Worm (Caenorhabditis elegans) whole organism, young adult: Measurements from ENCODE around the gene C27H6.8.

Experiments
- B0019.2 ChIP-seq: fragments of 200-800 bp; sonication (Bioruptor generic); conservative IDR thresholded peaks from 2 replicates; pipeline ENCODE4 v1.3.6; 2022; ENCODE audit warnings: missing genetic modification reagents, missing genetic modification characterization, missing compliant biosample characterization
- C17E4.6 ChIP-seq: fragments of 200-800 bp; sonication (Bioruptor generic); IDR thresholded peaks from 2 replicates; pipeline ENCODE4 v1.3.6; 2022; ENCODE audit warnings: missing genetic modification reagents, missing genetic modification characterization, missing compliant biosample characterization
- F22D6.2 ChIP-seq: sonication (generic microtip); optimal IDR thresholded peaks from 2 replicates; lab custom pipeline; 2016; ENCODE audit warnings: mild to moderate bottlenecking, missing genetic modification characterization, missing compliant biosample characterization
- F37B4.10 ChIP-seq: fragments of 200-800 bp; sonication (Bioruptor generic); IDR thresholded peaks from 2 replicates; pipeline ENCODE4 v1.3.6; 2022; ENCODE audit warnings: missing genetic modification characterization, missing compliant biosample characterization
- F39B2.1 ChIP-seq: fragments of 200-800 bp; sonication (Bioruptor generic); IDR thresholded peaks from 2 replicates; pipeline ENCODE4 v1.3.6; 2022; ENCODE audit warnings: missing genetic modification reagents, missing genetic modification characterization, missing compliant biosample characterization
- F57C9.4 ChIP-seq: sonication (generic microtip); optimal IDR thresholded peaks from 2 replicates; lab custom pipeline; 2017; ENCODE audit warnings: mild to moderate bottlenecking, missing genetic modification characterization, missing compliant biosample characterization
- T07F8.4 ChIP-seq: sonication (generic microtip); optimal IDR thresholded peaks from 2 replicates; lab custom pipeline; 2016; ENCODE audit warnings: mild to moderate bottlenecking, missing genetic modification characterization, moderate library complexity, missing compliant biosample characterization
- Y53F4B.3 ChIP-seq: fragments of 200-800 bp; sonication (Bioruptor generic); IDR thresholded peaks from 2 replicates; pipeline ENCODE4 v1.3.6; 2022; ENCODE audit warnings: missing genetic modification reagents, missing genetic modification characterization, missing compliant biosample characterization
- Y95B8A.8 ChIP-seq: fragments of 200-800 bp; sonication (Bioruptor generic); IDR thresholded peaks from 2 replicates; pipeline ENCODE4 v1.3.6; 2022; ENCODE audit warnings: missing genetic modification reagents, missing genetic modification characterization, missing compliant biosample characterization
- ZK185.1 ChIP-seq: sonication (generic microtip); optimal IDR thresholded peaks from 2 replicates; lab custom pipeline; 2016; ENCODE audit warnings: mild to moderate bottlenecking, missing genetic modification characterization, missing compliant biosample characterization; ENCODE audit not compliant: poor library complexity, severe bottlenecking
- akir-1 ChIP-seq: fragments of 200-800 bp; sonication (Bioruptor generic); optimal IDR thresholded peaks from 2 replicates; lab custom pipeline; 2018; ENCODE audit warnings: mild to moderate bottlenecking, missing genetic modification characterization, moderate library complexity, missing compliant biosample characterization
- aptf-2 ChIP-seq: fragments of 200-800 bp; sonication (Bioruptor generic); conservative IDR thresholded peaks from 2 replicates; pipeline ENCODE4 v1.3.6; 2022; ENCODE audit warnings: missing genetic modification reagents, missing genetic modification characterization, missing compliant biosample characterization
- aptf-3 ChIP-seq: fragments of 200-800 bp; sonication (Bioruptor generic); IDR thresholded peaks from 2 replicates; pipeline ENCODE4 v1.3.6; 2022; ENCODE audit warnings: missing genetic modification characterization, missing compliant biosample characterization
- athp-1 ChIP-seq: sonication (generic microtip); optimal IDR thresholded peaks from 2 replicates; lab custom pipeline; 2017; ENCODE audit warnings: mild to moderate bottlenecking, missing genetic modification characterization, missing compliant biosample characterization
- attf-3 ChIP-seq: fragments of 200-800 bp; sonication (Bioruptor generic); conservative IDR thresholded peaks from 2 replicates; pipeline ENCODE4 v1.3.6; 2022; ENCODE audit warnings: missing genetic modification reagents, missing genetic modification characterization, missing compliant biosample characterization
- bed-2 ChIP-seq: fragments of 200-800 bp; sonication (Bioruptor generic); IDR thresholded peaks from 2 replicates; pipeline ENCODE4 v1.3.6; 2022; ENCODE audit warnings: missing genetic modification reagents, missing genetic modification characterization, missing compliant biosample characterization
- cebp-1 ChIP-seq, 2 experiments: fragments of 200-800 bp in 1 of 2; sonication (Bioruptor generic) in 1 of 2; sonication (generic microtip) in 1 of 2; IDR thresholded peaks in 1 of 2; optimal IDR thresholded peaks in 1 of 2; 2 replicates each; pipeline versions ENCODE4 v1.3.6 to Lab custom; 2017 to 2022; ENCODE audit warnings: missing compliant biosample characterization in 2 of 2, missing genetic modification characterization in 2 of 2, mild to moderate bottlenecking in 1 of 2, missing genetic modification reagents in 1 of 2, moderate library complexity in 1 of 2
- ceh-58 ChIP-seq: fragments of 200-800 bp; sonication (Bioruptor generic); IDR thresholded peaks from 2 replicates; pipeline ENCODE4 v1.3.6; 2022; ENCODE audit warnings: missing genetic modification characterization, missing compliant biosample characterization
- ceh-91 ChIP-seq: fragments of 200-800 bp; sonication (Bioruptor generic); IDR thresholded peaks from 2 replicates; pipeline ENCODE4 v1.3.6; 2022; ENCODE audit warnings: missing genetic modification reagents, missing genetic modification characterization, missing compliant biosample characterization
- chd-7 ChIP-seq: sonication (generic microtip); optimal IDR thresholded peaks from 2 replicates; lab custom pipeline; 2016; ENCODE audit warnings: mild to moderate bottlenecking, missing genetic modification characterization, moderate library complexity, missing compliant biosample characterization
- die-1 ChIP-seq: sonication (generic microtip); optimal IDR thresholded peaks from 2 replicates; lab custom pipeline; 2016; ENCODE audit warnings: missing genotype, mild to moderate bottlenecking, missing genetic modification characterization, missing compliant biosample characterization
- dox-1 ChIP-seq: fragments of 200-800 bp; sonication (Bioruptor generic); IDR thresholded peaks from 2 replicates; pipeline ENCODE4 v1.3.6; 2022; ENCODE audit warnings: missing genetic modification reagents, missing genetic modification characterization, missing compliant biosample characterization
- efl-1 ChIP-seq: fragments of 150-350 bp; optimal IDR thresholded peaks from 2 replicates; lab custom pipeline; 2014; ENCODE audit warnings: missing biosample characterization, missing genetic modification reagents, missing genetic modification characterization
- egl-18 ChIP-seq: fragments of 200-800 bp; sonication (Bioruptor generic); IDR thresholded peaks from 2 replicates; pipeline ENCODE4 v1.3.6; 2022; ENCODE audit warnings: missing genetic modification reagents, missing genetic modification characterization, missing compliant biosample characterization
- ets-4 ChIP-seq: fragments of 200-800 bp; sonication (Bioruptor generic); optimal IDR thresholded peaks from 2 replicates; lab custom pipeline; 2018; ENCODE audit warnings: mild to moderate bottlenecking, missing genetic modification characterization, missing compliant biosample characterization
- fkh-3 ChIP-seq: sonication (generic microtip); optimal IDR thresholded peaks from 2 replicates; lab custom pipeline; 2016; ENCODE audit warnings: mild to moderate bottlenecking, missing genetic modification characterization, missing compliant biosample characterization
- hlh-26 ChIP-seq: fragments of 200-800 bp; sonication (Bioruptor generic); conservative IDR thresholded peaks from 2 replicates; pipeline ENCODE4 v1.3.6; 2022; ENCODE audit warnings: missing genetic modification reagents, missing genetic modification characterization, missing compliant biosample characterization
- hmg-20 ChIP-seq: fragments of 200-800 bp; sonication (Bioruptor generic); IDR thresholded peaks from 2 replicates; pipeline ENCODE4 v1.3.6; 2022; ENCODE audit warnings: missing genetic modification reagents, missing genetic modification characterization, missing compliant biosample characterization
- lin-26 ChIP-seq: fragments of 200-800 bp; sonication (Bioruptor generic); IDR thresholded peaks from 2 replicates; pipeline ENCODE4 v1.3.6; 2022; ENCODE audit warnings: missing genetic modification reagents, missing genetic modification characterization, missing compliant biosample characterization
- lin-35 ChIP-seq, 3 experiments: fragments of 150-350 bp in 2 of 3; sonication (generic microtip) in 1 of 3; optimal IDR thresholded peaks; 2 replicates each; lab custom pipeline; 2014 to 2018; ENCODE audit warnings: missing biosample characterization in 3 of 3, missing genetic modification characterization in 3 of 3, missing genetic modification reagents in 3 of 3
- lin-54 ChIP-seq: fragments of 200-800 bp; sonication (Bioruptor generic); optimal IDR thresholded peaks from 2 replicates; lab custom pipeline; 2018; ENCODE audit warnings: mild to moderate bottlenecking, missing genetic modification characterization, missing compliant biosample characterization
- lsl-1 ChIP-seq: fragments of 200-800 bp; sonication (Bioruptor generic); optimal IDR thresholded peaks from 2 replicates; lab custom pipeline; 2018; ENCODE audit warnings: mild to moderate bottlenecking, missing genetic modification characterization, moderate library complexity, missing compliant biosample characterization
- madf-8 ChIP-seq: fragments of 200-800 bp; sonication (Bioruptor generic); conservative IDR thresholded peaks from 2 replicates; pipeline ENCODE4 v1.3.6; 2022; ENCODE audit warnings: missing genetic modification reagents, missing genetic modification characterization, missing compliant biosample characterization
- nhr-120 ChIP-seq: fragments of 200-800 bp; sonication (Bioruptor generic); IDR thresholded peaks from 2 replicates; pipeline ENCODE4 v1.3.6; 2022; ENCODE audit warnings: missing genetic modification characterization, missing compliant biosample characterization
- nhr-179 ChIP-seq: sonication (generic microtip); optimal IDR thresholded peaks from 2 replicates; lab custom pipeline; 2016; ENCODE audit warnings: mild to moderate bottlenecking, missing genetic modification characterization, missing compliant biosample characterization
- nhr-80 ChIP-seq: sonication (generic microtip); optimal IDR thresholded peaks from 2 replicates; lab custom pipeline; 2016; ENCODE audit warnings: missing genetic modification characterization, missing compliant biosample characterization
- pha-4 ChIP-seq: fragments of 150-350 bp; sonication (generic microtip); optimal IDR thresholded peaks from 2 replicates; lab custom pipeline; 2014; ENCODE audit warnings: missing biosample characterization, missing genetic modification reagents, missing genetic modification characterization
- rec-8 ChIP-seq, 2 experiments: sonication (generic microtip); optimal IDR thresholded peaks; 2 replicates each; lab custom pipeline; 2016; ENCODE audit warnings: mild to moderate bottlenecking in 2 of 2, missing genetic modification characterization in 2 of 2, missing genetic modification reagents in 2 of 2, missing genotype in 2 of 2, missing biosample characterization in 1 of 2, missing compliant biosample characterization in 1 of 2, moderate library complexity in 1 of 2
- sdz-38 ChIP-seq: sonication (generic microtip); optimal IDR thresholded peaks from 2 replicates; lab custom pipeline; 2016; ENCODE audit warnings: missing genotype, missing genetic modification characterization, missing compliant biosample characterization
- sea-2 ChIP-seq: fragments of 200-800 bp; sonication (Bioruptor generic); IDR thresholded peaks from 2 replicates; pipeline ENCODE4 v1.3.6; 2022; ENCODE audit warnings: missing genetic modification characterization, missing compliant biosample characterization
- snpc-1.3 ChIP-seq: sonication (generic microtip); optimal IDR thresholded peaks from 2 replicates; lab custom pipeline; 2017; ENCODE audit warnings: missing genetic modification characterization, mild to moderate bottlenecking, missing compliant biosample characterization, antibody characterized with exemption, moderate library complexity, missing genotype, missing genetic modification reagents; ENCODE audit not compliant: insufficient read depth
- tbx-9 ChIP-seq: sonication (generic microtip); optimal IDR thresholded peaks from 2 replicates; lab custom pipeline; 2016; ENCODE audit warnings: borderline replicate concordance, missing genetic modification characterization, inconsistent platforms, missing compliant biosample characterization
- tlf-1 ChIP-seq: fragments of 200-800 bp; sonication (Bioruptor generic); optimal IDR thresholded peaks from 2 replicates; lab custom pipeline; 2018; ENCODE audit warnings: mild to moderate bottlenecking, missing genetic modification characterization, missing compliant biosample characterization
- unc-130 ChIP-seq: sonication (generic microtip); optimal IDR thresholded peaks from 2 replicates; lab custom pipeline; 2016; ENCODE audit warnings: missing genetic modification reagents, missing genetic modification characterization, missing compliant biosample characterization
- ztf-26 ChIP-seq: sonication (generic microtip); optimal IDR thresholded peaks from 2 replicates; lab custom pipeline; 2017; ENCODE audit warnings: missing genetic modification characterization, missing compliant biosample characterization
- ztf-6 ChIP-seq: fragments of 200-800 bp; sonication (Bioruptor generic); IDR thresholded peaks from 2 replicates; pipeline ENCODE4 v1.3.6; 2022; ENCODE audit warnings: missing genetic modification reagents, missing genetic modification characterization, missing compliant biosample characterization

Gene C27H6.8

ce11 chrV:10030992-10031383 lies 43.4 kb upstream of the C27H6.8 start, which contains the start of gene acl-2:
TSS of gene acl-2 (minus strand) at chrV:10031092.
- no peak for TF ChIP-seq lsl-1 (GFP tag; lab: Kevin White, UChicago)
- no peak for TF ChIP-seq lin-35 (GFP tag; optimal IDR thresholded peaks at IDR 0.05; lab: Kevin White, UChicago)
- TF ChIP-seq efl-1 (GFP tag; lab: Kevin White, UChicago): no peak
- no peak for TF ChIP-seq snpc-1.3 (tag; lab: Kevin White, UChicago)
- TF ChIP-seq aptf-2 (GFP tag; lab: Robert Waterston, UW): no peak
- no peak for TF ChIP-seq nhr-179 (tag; lab: Kevin White, UChicago)
- no peak for TF ChIP-seq madf-8 (GFP tag; lab: Robert Waterston, UW)

ce11 chrV:10023062-10023536 lies 35.5 kb upstream of the C27H6.8 start:
- no peak for TF ChIP-seq T07F8.4
- peak; percentile 49 for TF ChIP-seq lin-54 (GFP tag; lab: Kevin White, UChicago)
- TF ChIP-seq B0019.2 (GFP tag; lab: Robert Waterston, UW): peak; percentile 59; the same call in 1 of the 2 replicates
- TF ChIP-seq ZK185.1: no peak
- TF ChIP-seq F39B2.1: no peak
- TF ChIP-seq hlh-26 (GFP tag; lab: Robert Waterston, UW): no peak
- TF ChIP-seq nhr-80 (tag; lab: Kevin White, UChicago): no peak
- TF ChIP-seq sdz-38: no peak
- TF ChIP-seq tlf-1: peak; percentile 62
- TF ChIP-seq nhr-120 (GFP tag; lab: Robert Waterston, UW): no peak
- no peak for TF ChIP-seq attf-3
- TF ChIP-seq ceh-91: peak; percentile 41
- no peak for TF ChIP-seq ztf-6 (GFP tag; lab: Robert Waterston, UW)
- TF ChIP-seq die-1 (tag; lab: Kevin White, UChicago): no peak
- no peak for TF ChIP-seq cebp-1 (GFP tag; IDR thresholded peaks at IDR 0.05; lab: Robert Waterston, UW)
- TF ChIP-seq cebp-1 (tag; optimal IDR thresholded peaks at IDR 0.05; lab: Kevin White, UChicago): peak; percentile 3
- no peak for TF ChIP-seq tbx-9 (tag; lab: Kevin White, UChicago)
- TF ChIP-seq akir-1 (GFP tag; lab: Kevin White, UChicago): no peak
- TF ChIP-seq unc-130 (GFP tag; lab: Kevin White, UChicago): peak; percentile 97
- 0 out of 2 replicates have a peak, but pooled peaks have one; percentile 28 for TF ChIP-seq lin-26 (GFP tag; lab: Robert Waterston, UW)
- TF ChIP-seq hmg-20: no peak
- TF ChIP-seq aptf-2 (GFP tag; lab: Robert Waterston, UW): no peak
- 0 out of 2 replicates have a peak, but pooled peaks have one; percentile 37 for TF ChIP-seq Y53F4B.3 (GFP tag; lab: Robert Waterston, UW)
- no peak for TF ChIP-seq egl-18 (GFP tag; lab: Robert Waterston, UW)
- TF ChIP-seq ets-4: no peak
- no peak for TF ChIP-seq chd-7 (tag; lab: Kevin White, UChicago)
- no peak for TF ChIP-seq F37B4.10 (GFP tag; lab: Robert Waterston, UW)
- TF ChIP-seq aptf-3: no peak
- TF ChIP-seq F22D6.2 (tag; lab: Kevin White, UChicago): no peak
- no peak for TF ChIP-seq F57C9.4 (tag; lab: Kevin White, UChicago)
- TF ChIP-seq bed-2 (GFP tag; lab: Robert Waterston, UW): no peak
- TF ChIP-seq dox-1 (GFP tag; lab: Robert Waterston, UW): no peak
- TF ChIP-seq ztf-26 (tag; lab: Kevin White, UChicago): no peak
- peak; percentile 97 for TF ChIP-seq Y95B8A.8 (GFP tag; lab: Robert Waterston, UW)
- TF ChIP-seq athp-1 (tag; lab: Kevin White, UChicago): no peak
- no peak for TF ChIP-seq fkh-3
- peak in 1 of 2 experiments; percentile 61 for TF ChIP-seq rec-8 (tag; optimal IDR thresholded peaks at IDR 0.05; lab: Kevin White, UChicago)
- TF ChIP-seq pha-4 (tag; lab: Kevin White, UChicago): no peak
- peak; percentile 61; the same call in 1 of the 2 replicates for TF ChIP-seq C17E4.6
- TF ChIP-seq lsl-1 (GFP tag; lab: Kevin White, UChicago): peak; percentile 23
- no peak for TF ChIP-seq ceh-58 (GFP tag; lab: Robert Waterston, UW)
- TF ChIP-seq sea-2 (GFP tag; lab: Robert Waterston, UW): no peak
